Fruit fly (Drosophila melanogaster): ENCODE measurements around the gene Kaz.

The Kaz gene

dm6 chr3R:24867956-24868355, 38.2 kb upstream of the Kaz start:
- no peak for TF ChIP-seq Hr4 (GFP tag; optimal IDR thresholded peaks at IDR 0.05)
- TF ChIP-seq CG8119 (GFP tag; IDR thresholded peaks at IDR 0.05) = no peak
- no peak for TF ChIP-seq CG8319 (GFP tag; optimal IDR thresholded peaks at IDR 0.05)
- TF ChIP-seq CG11762 (GFP tag; optimal IDR thresholded peaks at IDR 0.05; ENCODE audit: insufficient read depth) = no peak
- TF ChIP-seq Ets21C (GFP tag; optimal IDR thresholded peaks at IDR 0.05) = no peak
- no peak for TF ChIP-seq CG3919 (GFP tag; optimal IDR thresholded peaks at IDR 0.05)
- no peak for TF ChIP-seq CG16779 (tag; optimal IDR thresholded peaks at IDR 0.05)
- no peak for TF ChIP-seq Sox14 (GFP tag; optimal IDR thresholded peaks at IDR 0.05)
- no peak for TF ChIP-seq cyc (GFP tag; optimal IDR thresholded peaks at IDR 0.05)
- no peak for TF ChIP-seq Blimp-1 (GFP tag; optimal IDR thresholded peaks at IDR 0.05)
- TF ChIP-seq Gug (GFP tag; IDR thresholded peaks at IDR 0.05) = no peak
- TF ChIP-seq Smox (GFP tag; optimal IDR thresholded peaks at IDR 0.05) = no peak
- no peak for TF ChIP-seq CG15336 (GFP tag; IDR thresholded peaks at IDR 0.05)
- TF ChIP-seq Sox102F (GFP tag; optimal IDR thresholded peaks at IDR 0.05) = no peak
- TF ChIP-seq CG6276 (GFP tag; optimal IDR thresholded peaks at IDR 0.05) = no peak
- TF ChIP-seq svp (GFP tag) = no peak
- no peak for TF ChIP-seq net (GFP tag; optimal IDR thresholded peaks at IDR 0.05)
- TF ChIP-seq CG11294 (GFP tag; IDR thresholded peaks at IDR 0.05) = no peak

dm6 chr3R:24866976-24867375, 37.2 kb upstream of the Kaz start:
- TF ChIP-seq Ets96B (tag; optimal IDR thresholded peaks at IDR 0.05) (no peak), Met (GFP tag; optimal IDR thresholded peaks at IDR 0.05) (no peak), CG8632 (GFP tag; optimal IDR thresholded peaks at IDR 0.05) (no peak), Hr38 (GFP tag; optimal IDR thresholded peaks at IDR 0.05) (no peak), OdsH (GFP tag; optimal IDR thresholded peaks at IDR 0.05) (no peak), CG10669 (GFP tag; optimal IDR thresholded peaks at IDR 0.05) (no peak), spab (GFP tag; optimal IDR thresholded peaks at IDR 0.05) (no peak)

DNA sequence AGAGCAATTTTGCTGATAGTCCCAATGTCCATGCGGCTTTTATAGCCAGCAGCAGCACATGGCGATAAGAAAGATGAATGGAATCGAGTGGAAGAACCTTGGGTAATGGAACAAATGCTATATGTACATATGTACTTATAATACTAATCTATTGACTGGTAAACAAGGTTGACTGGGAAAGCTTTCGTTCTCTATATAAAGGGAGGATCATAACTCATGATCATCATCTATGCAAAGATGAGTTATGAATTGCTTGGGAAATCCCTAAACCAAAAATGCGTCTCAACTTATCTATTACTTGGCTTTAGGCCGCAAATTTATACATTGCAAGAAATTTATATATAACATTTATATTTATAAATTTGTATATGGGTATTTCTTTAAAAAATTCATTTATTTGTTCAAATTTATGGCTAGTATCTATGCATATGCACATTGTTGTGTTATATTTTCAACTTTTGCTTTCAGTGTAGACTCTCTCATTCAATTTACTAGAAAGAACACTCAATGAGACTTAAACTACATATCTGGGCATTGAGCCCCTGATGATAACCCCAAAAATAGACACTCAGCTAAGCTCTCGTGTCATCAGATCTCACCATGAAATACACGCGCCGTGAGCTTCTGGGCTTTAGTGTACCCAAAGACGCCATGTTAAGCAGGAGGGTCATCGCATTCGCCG, 35.1 kb upstream of the Kaz start, which contains the start of the genes Srg1 and Elal:
Gene Srg1 (minus strand): TSS at position 14 of the 682 bp plus-strand sequence.
Gene Elal (plus strand): TSS at position 632 of the 682 bp plus-strand sequence.
- TF ChIP-seq Eip78C (GFP tag) (peak; percentile 57), Ets96B (tag; optimal IDR thresholded peaks at IDR 0.05) (peak; percentile 18), Gug (GFP tag; IDR thresholded peaks at IDR 0.05) (no peak), Hr38 (GFP tag; optimal IDR thresholded peaks at IDR 0.05) (no peak), pdm3 (GFP tag; optimal IDR thresholded peaks at IDR 0.05) (no peak), eg (GFP tag; IDR thresholded peaks at IDR 0.05) (0 out of 3 replicates have a peak, but pooled peaks have one; percentile 29), CG15336 (GFP tag; IDR thresholded peaks at IDR 0.05) (peak; percentile 12; the same call in 1 of the 2 replicates), svp (GFP tag) (peak; percentile 65)

- TF ChIP-seq Gug (GFP tag; IDR thresholded peaks at IDR 0.05) (no peak), CG31627 (GFP tag; optimal IDR thresholded peaks at IDR 0.05) (no peak), CG10631 (GFP tag; optimal IDR thresholded peaks at IDR 0.05) (no peak), fd59A (GFP tag; optimal IDR thresholded peaks at IDR 0.05) (no peak), Sox15 (GFP tag; optimal IDR thresholded peaks at IDR 0.05) (no peak), cyc (GFP tag; optimal IDR thresholded peaks at IDR 0.05) (no peak), Sox14 (GFP tag; optimal IDR thresholded peaks at IDR 0.05) (no peak), CG10669 (GFP tag; optimal IDR thresholded peaks at IDR 0.05) (no peak), CG6163 (GFP tag; IDR thresholded peaks at IDR 0.05) (no peak), acj6 (GFP tag; optimal IDR thresholded peaks at IDR 0.05) (no peak), achi (GFP tag; optimal IDR thresholded peaks at IDR 0.05) (no peak), Ets96B (tag; optimal IDR thresholded peaks at IDR 0.05) (no peak), Hr39 (GFP tag; optimal IDR thresholded peaks at IDR 0.05) (no peak), dsx (GFP tag; optimal IDR thresholded peaks at IDR 0.05; ENCODE audit: poor library complexity, severe bottlenecking) (no peak), CG8319 (GFP tag; optimal IDR thresholded peaks at IDR 0.05) (no peak), CG11902 (GFP tag; optimal IDR thresholded peaks at IDR 0.05) (no peak), lz (GFP tag; optimal IDR thresholded peaks at IDR 0.05) (no peak), salr (GFP tag; optimal IDR thresholded peaks at IDR 0.05) (no peak), Eip75B (GFP tag; optimal IDR thresholded peaks at IDR 0.05) (no peak)
Measured at dm6 chr3R:24863894-24864293, 34.1 kb upstream of the Kaz start.
